Fruit fly (Drosophila melanogaster) whole organism, embryonic: Measurements from ENCODE around the gene MICAL-like.
A peak's percentile ranks its signal among the peaks of the same experiment; 100 is the strongest.

Experiments used
- BtbVII ChIP-seq: fragments of 200-800 bp; sonication (Bioruptor generic); optimal IDR thresholded peaks from 3 replicates; lab custom pipeline; 2017; ENCODE audit warnings: missing biosample characterization, mild to moderate bottlenecking, missing genetic modification characterization
- C15 ChIP-seq: fragments of 200-800 bp; sonication (Bioruptor generic); IDR thresholded peaks from 3 replicates; pipeline ENCODE4 v1.3.6; 2022; ENCODE audit warnings: missing biosample characterization, missing genetic modification characterization
- CG10366 ChIP-seq: fragments of 200-800 bp; sonication (Bioruptor generic); IDR thresholded peaks from 2 replicates; pipeline ENCODE4 v1.3.6; 2022; ENCODE audit warnings: missing biosample characterization, missing genetic modification characterization
- CG10431 ChIP-seq: fragments of 200-800 bp; sonication (Bioruptor generic); optimal IDR thresholded peaks from 3 replicates; lab custom pipeline; 2018; ENCODE audit warnings: missing biosample characterization, mild to moderate bottlenecking, missing genetic modification characterization
- CG10654 ChIP-seq: fragments of 200-800 bp; sonication (Bioruptor generic); optimal IDR thresholded peaks from 2 replicates; lab custom pipeline; 2016; ENCODE audit warnings: missing biosample characterization, missing genetic modification characterization
- CG10979 ChIP-seq: fragments of 200-800 bp; sonication (Bioruptor generic); optimal IDR thresholded peaks from 2 replicates; lab custom pipeline; 2018; ENCODE audit warnings: missing biosample characterization, mild to moderate bottlenecking, missing genetic modification characterization, moderate library complexity
- CG12299 ChIP-seq: fragments of 200-800 bp; sonication (Bioruptor generic); optimal IDR thresholded peaks from 2 replicates; lab custom pipeline; 2018; ENCODE audit warnings: missing biosample characterization, mild to moderate bottlenecking, missing genetic modification characterization
- CG12391 ChIP-seq: fragments of 200-800 bp; sonication (Bioruptor generic); optimal IDR thresholded peaks from 3 replicates; lab custom pipeline; 2018; ENCODE audit warnings: missing biosample characterization, mild to moderate bottlenecking, missing genetic modification characterization, moderate library complexity
- CG14667 ChIP-seq: fragments of 200-800 bp; sonication (Bioruptor generic); IDR thresholded peaks from 2 replicates; pipeline ENCODE4 v1.3.6; 2022; ENCODE audit warnings: missing biosample characterization, missing genetic modification characterization
- CG17802 ChIP-seq: fragments of 200-800 bp; sonication (Bioruptor generic); optimal IDR thresholded peaks from 2 replicates; lab custom pipeline; 2018; ENCODE audit warnings: missing biosample characterization, mild to moderate bottlenecking, missing genetic modification characterization, moderate library complexity
- CG18262 ChIP-seq: fragments of 200-800 bp; optimal IDR thresholded peaks from 3 replicates; lab custom pipeline; 2019; ENCODE audit warnings: missing biosample characterization, mild to moderate bottlenecking, missing genetic modification characterization, moderate library complexity
- CG2120 ChIP-seq: fragments of 200-800 bp; sonication (Bioruptor generic); optimal IDR thresholded peaks from 3 replicates; lab custom pipeline; 2016; ENCODE audit warnings: missing biosample characterization, missing genetic modification characterization
- CG2875 ChIP-seq: fragments of 200-800 bp; sonication (Bioruptor generic); optimal IDR thresholded peaks from 2 replicates; lab custom pipeline; 2017; ENCODE audit warnings: missing biosample characterization, mild to moderate bottlenecking, missing genetic modification characterization, missing genetic modification reagents
- CG30431 ChIP-seq: fragments of 200-800 bp; sonication (Bioruptor generic); optimal IDR thresholded peaks from 2 replicates; lab custom pipeline; 2017; ENCODE audit warnings: missing biosample characterization, missing genetic modification characterization
- CG4360 ChIP-seq: fragments of 200-800 bp; sonication (Bioruptor generic); IDR thresholded peaks from 2 replicates; pipeline ENCODE4 v1.3.6; 2022; ENCODE audit warnings: missing biosample characterization, missing genetic modification characterization
- CG4707 ChIP-seq: fragments of 200-800 bp; sonication (Bioruptor generic); optimal IDR thresholded peaks from 2 replicates; lab custom pipeline; 2018; ENCODE audit warnings: missing biosample characterization, mild to moderate bottlenecking, missing genetic modification characterization, moderate library complexity
- CG8944 ChIP-seq: fragments of 200-800 bp; sonication (Bioruptor generic); optimal IDR thresholded peaks from 3 replicates; lab custom pipeline; 2016; ENCODE audit warnings: missing biosample characterization, missing genetic modification characterization
- Chrac-16 ChIP-seq: fragments of 200-800 bp; sonication (Bioruptor generic); optimal IDR thresholded peaks from 3 replicates; lab custom pipeline; 2016; ENCODE audit warnings: missing biosample characterization, missing genetic modification characterization
- Dbx ChIP-seq: fragments of 200-800 bp; sonication (Bioruptor generic); IDR thresholded peaks from 3 replicates; pipeline ENCODE4 v1.3.6; 2022; ENCODE audit warnings: missing biosample characterization, missing genetic modification characterization
- Dek ChIP-seq: fragments of 200-800 bp; sonication (Bioruptor generic); optimal IDR thresholded peaks from 3 replicates; lab custom pipeline; 2019; ENCODE audit warnings: missing biosample characterization, mild to moderate bottlenecking, missing genetic modification characterization, moderate library complexity
- Dfd ChIP-seq, 2 experiments: fragments of >200 bp; optimal IDR thresholded peaks; 2 replicates each; lab custom pipeline; 2017; ENCODE audit warnings: missing biosample characterization in 2 of 2, missing genetic modification characterization in 2 of 2
- HLH54F ChIP-seq: fragments of 200-800 bp; sonication (Bioruptor generic); optimal IDR thresholded peaks from 3 replicates; lab custom pipeline; 2016; ENCODE audit warnings: missing biosample characterization, missing genetic modification characterization
- HmgZ ChIP-seq: fragments of 200-800 bp; sonication (Bioruptor generic); optimal IDR thresholded peaks from 2 replicates; lab custom pipeline; 2018; ENCODE audit warnings: missing biosample characterization, mild to moderate bottlenecking, missing genetic modification characterization
- MTF-1 ChIP-seq: fragments of 200-800 bp; sonication (Bioruptor generic); optimal IDR thresholded peaks from 2 replicates; lab custom pipeline; 2018; ENCODE audit warnings: missing biosample characterization, mild to moderate bottlenecking, missing genetic modification characterization, borderline replicate concordance
- Meics ChIP-seq: fragments of 200-800 bp; sonication (Bioruptor generic); optimal IDR thresholded peaks from 2 replicates; lab custom pipeline; 2017; ENCODE audit warnings: missing biosample characterization, mild to moderate bottlenecking, missing genetic modification characterization
- NC2α ChIP-seq: fragments of 200-800 bp; sonication (Bioruptor generic); optimal IDR thresholded peaks from 2 replicates; lab custom pipeline; 2016; ENCODE audit warnings: missing biosample characterization, missing genetic modification characterization
- Neu2 ChIP-seq: fragments of 200-800 bp; sonication (Bioruptor generic); optimal IDR thresholded peaks from 3 replicates; lab custom pipeline; 2016; ENCODE audit warnings: missing biosample characterization, missing genetic modification characterization, borderline replicate concordance
- Pdp1 ChIP-seq, 2 experiments: fragments of 200-800 bp; sonication (Bioruptor generic); optimal IDR thresholded peaks; 3 replicates each; lab custom pipeline; 2016; ENCODE audit warnings: missing biosample characterization in 2 of 2, missing genetic modification characterization in 2 of 2, mild to moderate bottlenecking in 1 of 2, moderate library complexity in 1 of 2
- Rx ChIP-seq: fragments of 200-800 bp; sonication (Bioruptor generic); IDR thresholded peaks from 2 replicates; pipeline ENCODE4 v1.3.6; 2022; ENCODE audit warnings: missing biosample characterization, missing genetic modification characterization
- ara ChIP-seq: fragments of 200-800 bp; sonication (Bioruptor generic); IDR thresholded peaks from 2 replicates; pipeline ENCODE4 v1.3.6; 2022; ENCODE audit warnings: missing biosample characterization, missing genetic modification characterization
- dimm ChIP-seq: fragments of 200-800 bp; sonication (Bioruptor generic); IDR thresholded peaks from 2 replicates; pipeline ENCODE4 v1.3.6; 2022; ENCODE audit warnings: missing biosample characterization, missing genetic modification characterization
- fd102C ChIP-seq: fragments of 200-800 bp; sonication (Bioruptor generic); optimal IDR thresholded peaks from 2 replicates; lab custom pipeline; 2018; ENCODE audit warnings: missing biosample characterization, mild to moderate bottlenecking, missing genetic modification characterization, moderate library complexity
- fd96Cb ChIP-seq: fragments of 200-800 bp; sonication (Bioruptor generic); optimal IDR thresholded peaks from 2 replicates; lab custom pipeline; 2018; ENCODE audit warnings: missing biosample characterization, mild to moderate bottlenecking, missing genetic modification characterization, moderate library complexity
- grn ChIP-seq: fragments of 200-800 bp; sonication (Bioruptor generic); optimal IDR thresholded peaks from 3 replicates; lab custom pipeline; 2017; ENCODE audit warnings: missing biosample characterization, missing genetic modification characterization
- gsb ChIP-seq: fragments of 200-800 bp; sonication (Bioruptor generic); IDR thresholded peaks from 2 replicates; pipeline ENCODE4 v1.3.6; 2022; ENCODE audit warnings: missing biosample characterization, missing genetic modification characterization
- hkb ChIP-seq, 2 experiments: fragments of 200-800 bp in 1 of 2; fragments of >200 bp in 1 of 2; sonication (Bioruptor generic) in 1 of 2; IDR thresholded peaks in 1 of 2; optimal IDR thresholded peaks in 1 of 2; 2 replicates each; pipeline versions ENCODE4 v1.3.6 to Lab custom; 2017 to 2022; ENCODE audit warnings: missing biosample characterization in 1 of 2, missing genetic modification characterization in 1 of 2
- jumu ChIP-seq: fragments of 200-800 bp; sonication (Bioruptor generic); optimal IDR thresholded peaks from 3 replicates; lab custom pipeline; 2016; ENCODE audit warnings: missing biosample characterization, missing genetic modification characterization
- klu ChIP-seq: fragments of 200-800 bp; sonication (Bioruptor generic); IDR thresholded peaks from 2 replicates; pipeline ENCODE4 v1.3.6; 2022; ENCODE audit warnings: missing biosample characterization, missing genetic modification characterization
- mld ChIP-seq: fragments of 200-800 bp; sonication (Bioruptor generic); IDR thresholded peaks from 3 replicates; pipeline ENCODE4 v1.3.6; 2022; ENCODE audit warnings: missing biosample characterization, missing genetic modification characterization; ENCODE audit not compliant: partially characterized antibody
- nom ChIP-seq: fragments of 200-800 bp; sonication (Bioruptor generic); optimal IDR thresholded peaks from 2 replicates; lab custom pipeline; 2017; ENCODE audit warnings: missing biosample characterization, missing genetic modification characterization, mild to moderate bottlenecking, moderate library complexity, missing genetic modification reagents
- otp ChIP-seq: fragments of 200-800 bp; sonication (Bioruptor generic); IDR thresholded peaks from 3 replicates; pipeline ENCODE4, ENCODE4 v1.3.6; 2022; ENCODE audit warnings: missing biosample characterization, missing genetic modification characterization
- sc ChIP-seq, 3 experiments: fragments of >200 bp in 2 of 3; fragments of 200-800 bp in 1 of 3; sonication (Bioruptor generic) in 1 of 3; optimal IDR thresholded peaks; 2 replicates in 2 of 3; 3 replicates in 1 of 3; lab custom pipeline; 2017; ENCODE audit warnings: mild to moderate bottlenecking in 1 of 3, missing biosample characterization in 1 of 3, missing genetic modification characterization in 1 of 3, missing genetic modification reagents in 1 of 3
- sim ChIP-seq: fragments of 200-800 bp; sonication (Bioruptor generic); IDR thresholded peaks from 2 replicates; pipeline ENCODE4 v1.3.6; 2022; ENCODE audit warnings: missing biosample characterization, missing genetic modification characterization
- tna ChIP-seq: fragments of 200-800 bp; sonication (Bioruptor generic); IDR thresholded peaks from 2 replicates; pipeline ENCODE4 v1.3.6; 2022; ENCODE audit warnings: missing biosample characterization, missing genetic modification characterization; ENCODE audit not compliant: partially characterized antibody
- twi ChIP-seq: fragments of 200-800 bp; optimal IDR thresholded peaks from 2 replicates; lab custom pipeline; 2019; ENCODE audit warnings: missing biosample characterization, mild to moderate bottlenecking, missing genetic modification characterization, moderate library complexity
- z ChIP-seq: fragments of 200-800 bp; sonication (Bioruptor generic); IDR thresholded peaks from 3 replicates; pipeline ENCODE4 v1.3.6; 2022; ENCODE audit warnings: missing biosample characterization, missing genetic modification characterization
- zfh1 ChIP-seq: fragments of 200-800 bp; sonication (Bioruptor generic); IDR thresholded peaks from 3 replicates; pipeline ENCODE4 v1.3.6; 2022; ENCODE audit warnings: missing biosample characterization, missing genetic modification characterization

MICAL-like gene

DNA sequence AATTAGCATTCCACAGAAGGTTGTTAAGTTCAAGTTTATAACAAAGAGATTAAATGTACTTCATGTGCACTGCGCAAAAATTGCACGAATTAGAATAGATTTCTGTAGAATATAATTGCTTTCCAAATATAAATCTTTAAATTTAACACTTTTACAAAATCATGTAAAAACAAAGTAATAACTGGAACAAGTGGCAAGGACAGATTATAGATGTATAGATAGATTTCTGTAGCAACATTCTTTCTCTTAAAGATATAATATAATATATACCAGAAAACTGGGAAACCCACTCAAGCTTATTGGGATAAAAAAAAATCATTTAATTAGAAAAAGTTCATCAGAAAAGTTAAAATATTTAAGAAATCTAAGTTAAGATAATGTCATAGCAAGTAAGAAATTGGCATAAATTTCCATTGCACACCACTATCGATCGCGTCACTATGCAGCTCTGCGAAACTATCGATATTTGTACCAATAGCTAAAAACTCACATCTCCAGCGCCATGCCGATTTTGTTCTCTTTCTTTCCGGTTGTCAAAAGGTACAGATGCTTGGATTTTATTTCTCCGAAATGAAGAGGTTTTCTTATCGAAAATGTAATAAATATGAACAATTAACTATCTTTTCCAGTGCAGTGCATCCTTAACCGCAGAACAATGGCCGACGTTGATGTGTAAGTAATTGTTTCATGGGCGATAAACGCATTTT, 7.9 kb upstream of the MICAL-like start, which contains the start of gene RpS12 (continued):
- TF ChIP-seq MTF-1 (GFP tag; lab: Kevin White, UChicago): peak; percentile 94
- no peak for TF ChIP-seq dimm (GFP tag; lab: Robert Waterston, UW)
- peak; percentile 64 for TF ChIP-seq CG8944
- TF ChIP-seq CG12299 (tag; lab: Kevin White, UChicago): peak; percentile 60
- TF ChIP-seq klu (GFP tag; lab: Robert Waterston, UW): no peak
- peak; percentile 24 for TF ChIP-seq twi
- peak; percentile 63 for TF ChIP-seq CG30431
- peak; percentile 82 for TF ChIP-seq otp
- TF ChIP-seq nom (GFP tag; lab: Kevin White, UChicago): peak; percentile 78
- peak; percentile 50 for TF ChIP-seq CG10979 (tag; lab: Kevin White, UChicago)
- 0 out of 2 replicates have a peak, but pooled peaks have one; percentile 25 for TF ChIP-seq sim (GFP tag; lab: Robert Waterston, UW)
- TF ChIP-seq Chrac-16 (GFP tag; lab: Kevin White, UChicago): peak; percentile 55
- peak; percentile 73 for TF ChIP-seq CG12391
- peak; percentile 67 for TF ChIP-seq NC2α (GFP tag; lab: Kevin White, UChicago)
- TF ChIP-seq Rx: peak; percentile 63; the same call in 1 of the 2 replicates
- 0 out of 2 replicates have a peak, but pooled peaks have one; percentile 3 for TF ChIP-seq ara (GFP tag; lab: Robert Waterston, UW)
- no peak for TF ChIP-seq sc (optimal IDR thresholded peaks at IDR 0.05; lab: Kevin White, UChicago)
- peak; percentile 43 for TF ChIP-seq sc (GFP tag; optimal IDR thresholded peaks at IDR 0.05; lab: Kevin White, UChicago)
- no peak for TF ChIP-seq grn (GFP tag; lab: Kevin White, UChicago)
- TF ChIP-seq jumu (GFP tag; lab: Kevin White, UChicago): peak; percentile 59
- peak; percentile 82 for TF ChIP-seq CG17802 (tag; lab: Kevin White, UChicago)
- TF ChIP-seq fd102C (GFP tag; lab: Kevin White, UChicago): peak; percentile 74
- no peak for TF ChIP-seq z
- no peak for TF ChIP-seq CG4360
- peak; percentile 70; the same call in 2 of the 3 replicates for TF ChIP-seq mld
- peak; percentile 34 for TF ChIP-seq fd96Cb (tag; lab: Kevin White, UChicago)
- TF ChIP-seq CG10431 (GFP tag; lab: Kevin White, UChicago): peak; percentile 75
- TF ChIP-seq CG4707 (GFP tag; lab: Kevin White, UChicago): peak; percentile 80
- TF ChIP-seq zfh1 (GFP tag; lab: Robert Waterston, UW): peak; percentile 81
- peak; percentile 21 for TF ChIP-seq Neu2 (GFP tag; lab: Kevin White, UChicago)
- TF ChIP-seq CG10366 (GFP tag; lab: Robert Waterston, UW): peak; percentile 78
- peak; percentile 80 for TF ChIP-seq CG10654
- peak; percentile 63 for TF ChIP-seq tna (GFP tag; lab: Robert Waterston, UW)
- peak; percentile 59 for TF ChIP-seq HmgZ (tag; lab: Kevin White, UChicago)
- peak; percentile 77 for TF ChIP-seq BtbVII (GFP tag; lab: Kevin White, UChicago)
- peak; percentile 66 for TF ChIP-seq CG2875
- TF ChIP-seq Dek (tag; lab: Kevin White, UChicago): peak; percentile 64
- peak; percentile 46 for TF ChIP-seq CG14667 (GFP tag; lab: Robert Waterston, UW)
- TF ChIP-seq Dbx: peak; percentile 89; the same call in 2 of the 3 replicates
- peak; percentile 41 for TF ChIP-seq CG18262 (tag; lab: Kevin White, UChicago)
- no peak for TF ChIP-seq hkb (optimal IDR thresholded peaks at IDR 0.05; lab: Kevin White, UChicago)
- TF ChIP-seq hkb (GFP tag; IDR thresholded peaks at IDR 0.05; lab: Robert Waterston, UW): peak; percentile 76
- peak; percentile 73 for TF ChIP-seq HLH54F (GFP tag; lab: Kevin White, UChicago)
- peak; percentile 50; the same call in 1 of the 2 replicates for TF ChIP-seq gsb (GFP tag; lab: Robert Waterston, UW)
- TF ChIP-seq C15 (GFP tag; lab: Robert Waterston, UW): 0 out of 3 replicates have a peak, but pooled peaks have one; percentile 5
- TF ChIP-seq Meics (GFP tag; lab: Kevin White, UChicago): peak; percentile 89
- peak; percentile 65 to 70 for TF ChIP-seq Pdp1 (GFP tag; optimal IDR thresholded peaks at IDR 0.05; lab: Kevin White, UChicago)
- TF ChIP-seq Dfd (GFP tag; optimal IDR thresholded peaks at IDR 0.05; lab: Kevin White, UChicago): no peak
- TF ChIP-seq CG2120 (GFP tag; lab: Kevin White, UChicago): peak; percentile 65
